Worm (Caenorhabditis elegans) whole organism, L2 larva: ENCODE measurements around the gene spe-19.

Experiments
- R02D3.7 ChIP-seq: fragments of 150-350 bp; optimal IDR thresholded peaks from 2 replicates; lab custom pipeline; 2014; ENCODE audit warnings: missing biosample characterization, missing genetic modification characterization
- ZK546.5 ChIP-seq: sonication (generic microtip); optimal IDR thresholded peaks from 2 replicates; lab custom pipeline; 2017; ENCODE audit warnings: missing biosample characterization, missing genetic modification characterization
- fos-1 ChIP-seq: fragments of 150-350 bp; optimal IDR thresholded peaks from 2 replicates; lab custom pipeline; 2014; ENCODE audit warnings: missing biosample characterization, missing genetic modification characterization
- lin-13 ChIP-seq: fragments of 150-350 bp; optimal IDR thresholded peaks from 2 replicates; lab custom pipeline; 2014; ENCODE audit warnings: missing biosample characterization, missing genetic modification reagents, missing genetic modification characterization
- nhr-11 ChIP-seq: fragments of 150-350 bp; optimal IDR thresholded peaks from 2 replicates; lab custom pipeline; 2014; ENCODE audit warnings: missing biosample characterization, missing genetic modification characterization
- nhr-25 ChIP-seq: fragments of 150-350 bp; sonication (generic microtip); optimal IDR thresholded peaks from 3 replicates; lab custom pipeline; 2014; ENCODE audit warnings: missing biosample characterization, missing genetic modification characterization
- peb-1 ChIP-seq: fragments of 150-350 bp; optimal IDR thresholded peaks from 2 replicates; lab custom pipeline; 2014; ENCODE audit warnings: missing biosample characterization, missing genetic modification characterization
- sma-3 ChIP-seq: sonication (generic microtip); optimal IDR thresholded peaks from 2 replicates; lab custom pipeline; 2016; ENCODE audit warnings: missing genetic modification reagents, missing genetic modification characterization, missing compliant biosample characterization
- snpc-4 ChIP-seq: fragments of 150-350 bp; optimal IDR thresholded peaks from 2 replicates; lab custom pipeline; 2014; ENCODE audit warnings: missing biosample characterization, missing genetic modification characterization
- ztf-11 ChIP-seq: sonication (generic microtip); optimal IDR thresholded peaks from 2 replicates; lab custom pipeline; 2017; ENCODE audit warnings: missing biosample characterization, missing genetic modification characterization
- ztf-4 ChIP-seq: fragments of 150-350 bp; optimal IDR thresholded peaks from 2 replicates; lab custom pipeline; 2014; ENCODE audit warnings: missing biosample characterization, missing genetic modification characterization

ce11 chrV:20021347-20021746 lies 25.9 kb downstream of the spe-19 start:
- no peak for TF ChIP-seq lin-13 (GFP tag; lab: Kevin White, UChicago)
- TF ChIP-seq nhr-11 (tag; lab: Kevin White, UChicago) = no peak
- TF ChIP-seq ztf-4 (tag; lab: Kevin White, UChicago) = no peak
- no peak for TF ChIP-seq snpc-4
- no peak for TF ChIP-seq peb-1 (tag; lab: Kevin White, UChicago)
- no peak for TF ChIP-seq ztf-11 (tag; lab: Kevin White, UChicago)
- no peak for TF ChIP-seq sma-3 (GFP tag; lab: Kevin White, UChicago)
- no peak for TF ChIP-seq ZK546.5 (tag; lab: Kevin White, UChicago)
- no peak for TF ChIP-seq nhr-25 (tag; lab: Kevin White, UChicago)
- no peak for TF ChIP-seq fos-1 (tag; lab: Kevin White, UChicago)
- no peak for TF ChIP-seq R02D3.7
